Fruit fly (Drosophila melanogaster): Measurements from ENCODE around the gene Gfat2.

Gene Gfat2

DNA sequence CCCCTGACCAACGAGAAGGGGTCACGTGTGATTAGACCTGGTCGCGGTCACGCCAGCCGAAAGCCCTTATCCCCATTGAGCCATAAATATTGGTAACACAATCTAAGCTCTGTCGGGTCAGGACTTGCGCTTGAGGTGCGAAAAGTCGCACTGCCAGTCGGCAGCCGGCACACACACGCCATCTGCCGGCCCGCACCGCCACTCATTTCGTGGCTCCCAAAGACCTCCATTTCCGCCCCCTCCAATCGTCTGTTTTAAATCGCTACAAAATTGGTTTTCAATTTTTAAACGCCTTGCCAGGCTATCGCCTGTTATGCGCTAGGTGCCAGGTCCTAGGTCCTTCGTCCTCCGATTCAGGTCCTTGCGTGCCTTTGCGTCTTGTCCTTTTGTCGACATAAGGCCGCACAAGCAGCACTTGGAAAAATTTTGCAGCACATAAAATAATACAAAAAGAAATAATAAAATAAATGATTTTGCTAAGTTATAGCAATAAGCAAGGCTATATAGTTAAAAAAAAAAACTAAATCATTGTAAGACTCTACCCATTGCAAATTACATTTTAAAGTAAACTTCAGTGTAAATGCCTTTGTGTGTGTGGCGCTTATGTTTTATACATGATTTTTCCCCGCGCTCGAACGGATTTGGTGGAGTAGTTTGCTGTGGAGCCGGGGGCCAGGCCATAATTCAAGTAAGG lies 22.3 kb downstream of the Gfat2 start:
- TF ChIP-seq CG9948 (tag; optimal IDR thresholded peaks at IDR 0.05), result peak; percentile 2
- no peak for TF ChIP-seq CG14655 (GFP tag; optimal IDR thresholded peaks at IDR 0.05)
- no peak for TF ChIP-seq Pif1A (GFP tag; optimal IDR thresholded peaks at IDR 0.05)
- TF ChIP-seq CG17806 (tag; optimal IDR thresholded peaks at IDR 0.05), result peak; percentile 59
- no peak for TF ChIP-seq gl (tag; optimal IDR thresholded peaks at IDR 0.05)
- peak; percentile 52 for TF ChIP-seq CG8159 (tag; optimal IDR thresholded peaks at IDR 0.05)
- no peak for TF ChIP-seq EcR (GFP tag; optimal IDR thresholded peaks at IDR 0.05)
- no peak for TF ChIP-seq CG12605 (GFP tag; IDR thresholded peaks at IDR 0.05)
- TF ChIP-seq fd96Ca (GFP tag; IDR thresholded peaks at IDR 0.05), result no peak
- no peak for TF ChIP-seq CG32121 (GFP tag; IDR thresholded peaks at IDR 0.05)

DNA sequence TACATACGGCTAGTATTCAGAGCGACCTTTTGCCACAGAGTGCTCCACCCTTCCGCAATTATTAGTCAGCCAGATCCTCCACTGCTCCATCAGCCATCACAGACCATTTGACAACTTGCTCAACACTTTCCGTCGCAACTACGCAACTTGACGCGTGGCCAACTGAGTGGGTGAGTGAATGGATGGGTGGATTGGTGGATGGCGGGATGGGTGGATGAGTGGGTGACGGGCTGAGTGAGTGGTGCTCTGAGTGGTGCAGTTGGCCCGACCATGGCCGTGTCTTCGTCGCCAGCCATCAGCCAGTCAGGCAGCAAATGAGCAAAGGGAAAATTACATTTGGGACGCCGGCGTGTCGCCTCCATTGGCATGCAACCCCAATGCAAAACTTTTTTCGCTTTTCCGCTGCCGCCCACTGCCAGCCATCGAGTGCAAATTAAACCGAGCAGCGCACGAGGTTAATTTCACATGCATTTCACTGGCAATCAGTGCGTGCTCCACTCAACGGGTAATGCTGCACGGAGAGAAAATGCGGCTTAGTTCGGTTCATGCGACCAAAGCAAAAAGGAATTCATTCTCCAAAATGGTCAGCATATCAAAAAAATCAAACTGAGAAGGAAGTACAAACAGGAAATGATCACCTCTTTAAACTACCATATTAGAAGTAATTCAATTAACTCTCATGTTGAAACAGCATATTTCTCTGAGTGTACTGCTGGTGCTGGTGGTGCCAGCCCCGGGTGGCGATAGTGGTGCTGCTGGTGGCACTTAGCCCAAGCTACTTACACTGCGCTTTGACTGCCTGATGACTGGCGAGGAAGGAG lies 31.4 kb downstream of the Gfat2 start:
- TF ChIP-seq rn (GFP tag; IDR thresholded peaks at IDR 0.05) (no peak), CG14655 (GFP tag; optimal IDR thresholded peaks at IDR 0.05) (peak; percentile 45), CG17806 (tag; optimal IDR thresholded peaks at IDR 0.05) (peak; percentile 0), EcR (GFP tag; optimal IDR thresholded peaks at IDR 0.05) (no peak), CG8159 (tag; optimal IDR thresholded peaks at IDR 0.05) (peak; percentile 7), CG9948 (tag; optimal IDR thresholded peaks at IDR 0.05) (no peak), Pif1A (GFP tag; optimal IDR thresholded peaks at IDR 0.05) (peak; percentile 17), CG32121 (GFP tag; IDR thresholded peaks at IDR 0.05) (0 out of 2 replicates have a peak, but pooled peaks have one; percentile 31), fd96Ca (GFP tag; IDR thresholded peaks at IDR 0.05) (0 out of 3 replicates have a peak, but pooled peaks have one; percentile 44), CG8301 (tag; optimal IDR thresholded peaks at IDR 0.05) (peak; percentile 35), CG15710 (tag; optimal IDR thresholded peaks at IDR 0.05) (no peak), Ets98B (GFP tag; IDR thresholded peaks at IDR 0.05) (0 out of 2 replicates have a peak, but pooled peaks have one; percentile 28)

DNA sequence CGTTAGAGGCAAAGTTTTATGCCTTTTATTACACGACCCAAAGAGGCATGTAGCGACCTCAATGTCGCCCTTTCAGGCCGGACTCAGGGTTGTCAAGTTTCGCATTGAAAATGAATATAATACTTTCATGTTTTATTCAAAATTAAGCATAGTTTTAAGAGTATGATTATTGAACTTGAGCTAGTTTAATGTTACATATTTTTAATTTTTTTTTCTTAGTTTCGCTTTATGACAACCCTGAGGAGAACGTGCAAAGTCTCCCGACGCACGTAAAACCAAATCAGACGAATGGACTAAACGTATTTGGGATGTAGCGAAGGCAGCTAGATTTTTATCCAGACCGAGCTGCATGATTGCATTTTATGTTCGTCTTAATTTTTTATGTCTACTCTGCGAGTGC lies 33.6 kb downstream of the Gfat2 start:
- no peak for TF ChIP-seq CG34367 (tag; optimal IDR thresholded peaks at IDR 0.05)
- TF ChIP-seq Snoo (tag; optimal IDR thresholded peaks at IDR 0.05), result no peak
- TF ChIP-seq CG4496 (GFP tag; IDR thresholded peaks at IDR 0.05), result 0 out of 3 replicates have a peak, but pooled peaks have one; percentile 20

DNA sequence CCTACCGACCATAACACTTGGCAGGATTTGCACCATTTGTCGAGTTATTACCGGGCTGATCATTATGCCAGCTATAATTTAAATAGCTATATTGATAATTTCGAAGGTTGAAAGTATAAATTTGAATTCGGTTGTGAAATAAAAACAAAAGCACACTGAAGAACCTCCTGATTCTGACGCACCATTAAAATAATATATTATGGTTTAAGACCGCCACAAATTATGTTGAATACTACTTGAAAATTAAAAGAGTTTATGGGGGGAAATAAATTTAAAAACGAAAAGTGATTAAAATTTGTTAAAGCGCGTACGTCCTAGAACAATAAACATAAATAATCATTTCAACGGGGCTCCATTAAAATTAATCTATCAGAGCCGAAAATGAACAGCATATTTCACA lies 35.1 kb downstream of the Gfat2 start, which contains the start of gene CG12516:
TSS of gene CG12516 (minus strand) at position 101 of the 400 bp plus-strand sequence.
- TF ChIP-seq Pif1B (GFP tag; optimal IDR thresholded peaks at IDR 0.05) (no peak), rn (GFP tag; IDR thresholded peaks at IDR 0.05) (no peak), CG17806 (tag; optimal IDR thresholded peaks at IDR 0.05) (no peak), gl (tag; optimal IDR thresholded peaks at IDR 0.05) (no peak), D1 (tag; optimal IDR thresholded peaks at IDR 0.05) (no peak), CG15710 (tag; optimal IDR thresholded peaks at IDR 0.05) (no peak), CG13204 (GFP tag; optimal IDR thresholded peaks at IDR 0.05) (no peak), CG34367 (tag; optimal IDR thresholded peaks at IDR 0.05) (no peak), CG32121 (GFP tag; IDR thresholded peaks at IDR 0.05) (no peak), Snoo (tag; optimal IDR thresholded peaks at IDR 0.05) (no peak), CG10348 (GFP tag; IDR thresholded peaks at IDR 0.05) (no peak), Pif1A (GFP tag; optimal IDR thresholded peaks at IDR 0.05) (no peak), CG4496 (GFP tag; IDR thresholded peaks at IDR 0.05) (no peak), fd96Ca (GFP tag; IDR thresholded peaks at IDR 0.05) (no peak), CG9948 (tag; optimal IDR thresholded peaks at IDR 0.05) (no peak), CG12605 (GFP tag; IDR thresholded peaks at IDR 0.05) (no peak), CG8159 (tag; optimal IDR thresholded peaks at IDR 0.05) (no peak), Ets98B (GFP tag; IDR thresholded peaks at IDR 0.05) (no peak)

DNA sequence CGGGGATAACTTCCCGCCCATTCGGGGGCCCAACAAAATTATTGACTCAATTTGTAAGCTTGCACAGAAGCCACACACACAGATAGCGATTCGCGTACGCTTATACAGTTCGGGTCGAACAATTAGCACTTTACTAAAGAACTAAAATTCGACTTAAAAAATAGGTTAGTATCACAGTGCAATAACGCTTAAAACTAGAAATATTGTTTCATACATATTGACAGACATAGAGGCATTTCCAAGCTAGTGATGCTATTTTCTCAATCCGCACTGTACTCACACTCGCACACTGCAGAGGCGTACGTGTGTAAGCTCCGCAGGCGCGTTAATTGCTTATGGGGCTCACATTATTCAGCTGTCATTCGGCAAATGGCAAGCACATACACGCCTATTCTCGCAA lies 42.1 kb downstream of the Gfat2 start:
- peak; percentile 4 for TF ChIP-seq CG8159 (tag; optimal IDR thresholded peaks at IDR 0.05)
- no peak for TF ChIP-seq CG4496 (GFP tag; IDR thresholded peaks at IDR 0.05)

DNA sequence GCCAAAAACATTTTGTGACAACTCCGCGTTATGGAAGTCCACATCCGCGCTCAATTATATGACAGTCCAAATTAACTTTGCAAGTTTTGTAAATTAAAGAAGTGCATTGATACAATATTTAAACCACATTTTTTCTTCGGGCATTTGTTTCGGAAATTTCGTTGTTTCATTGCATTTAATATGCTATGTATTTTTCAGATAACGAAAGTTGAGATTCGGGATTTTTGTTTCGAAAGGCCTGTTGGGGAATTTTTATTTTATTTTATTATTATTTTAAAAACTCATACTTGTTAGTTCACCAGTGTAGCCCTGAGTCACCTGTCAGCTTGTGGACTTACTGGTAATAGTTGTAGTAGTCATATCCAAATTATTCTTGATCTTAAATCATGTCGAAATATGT lies 45.8 kb downstream of the Gfat2 start, which contains the start of gene UQCR-14L:
TSS of gene UQCR-14L (plus strand) at position 301 of the 400 bp plus-strand sequence.
- TF ChIP-seq CG17806 (tag; optimal IDR thresholded peaks at IDR 0.05) (no peak), Pif1B (GFP tag; optimal IDR thresholded peaks at IDR 0.05) (no peak), Ets98B (GFP tag; IDR thresholded peaks at IDR 0.05) (no peak), CG10348 (GFP tag; IDR thresholded peaks at IDR 0.05) (no peak), CG12605 (GFP tag; IDR thresholded peaks at IDR 0.05) (no peak), Pif1A (GFP tag; optimal IDR thresholded peaks at IDR 0.05) (no peak), CG32121 (GFP tag; IDR thresholded peaks at IDR 0.05) (no peak), CG9948 (tag; optimal IDR thresholded peaks at IDR 0.05) (no peak), fd96Ca (GFP tag; IDR thresholded peaks at IDR 0.05) (no peak), gl (tag; optimal IDR thresholded peaks at IDR 0.05) (no peak)

Measured in whole organism, pupa.